Fruit fly (Drosophila melanogaster) whole organism, embryonic: ENCODE data around the gene lectin-37Db.

Experiments used
- Asciz ChIP-seq: fragments of 200-800 bp; sonication (Bioruptor generic); optimal IDR thresholded peaks from 2 replicates; lab custom pipeline; 2017; ENCODE audit warnings: missing biosample characterization, mild to moderate bottlenecking, missing genetic modification characterization, missing genetic modification reagents
- Atf6 ChIP-seq: fragments of 200-800 bp; sonication (Bioruptor generic); IDR thresholded peaks from 2 replicates; pipeline ENCODE4 v1.3.6; 2022; ENCODE audit warnings: missing biosample characterization, missing genetic modification characterization
- CG11504 ChIP-seq: fragments of 200-800 bp; sonication (Bioruptor generic); optimal IDR thresholded peaks from 3 replicates; lab custom pipeline; 2019; ENCODE audit warnings: missing biosample characterization, mild to moderate bottlenecking, missing genetic modification characterization, moderate library complexity
- CG11696 ChIP-seq: fragments of 200-800 bp; sonication (Bioruptor generic); IDR thresholded peaks from 2 replicates; pipeline ENCODE4 v1.3.6; 2022; ENCODE audit warnings: missing biosample characterization, missing genetic modification characterization
- CG13123 ChIP-seq: fragments of 200-800 bp; sonication (Bioruptor generic); optimal IDR thresholded peaks from 2 replicates; lab custom pipeline; 2016; ENCODE audit warnings: missing biosample characterization, missing genetic modification characterization
- CG13424 ChIP-seq: fragments of 200-800 bp; sonication (Bioruptor generic); optimal IDR thresholded peaks from 2 replicates; lab custom pipeline; 2019; ENCODE audit warnings: missing biosample characterization, mild to moderate bottlenecking, missing genetic modification characterization, moderate library complexity
- CG15269 ChIP-seq: fragments of 200-800 bp; sonication (Bioruptor generic); optimal IDR thresholded peaks from 2 replicates; lab custom pipeline; 2018; ENCODE audit warnings: missing biosample characterization, mild to moderate bottlenecking, missing genetic modification characterization, moderate library complexity
- CG15601 ChIP-seq: fragments of 200-800 bp; sonication (Bioruptor generic); optimal IDR thresholded peaks from 3 replicates; lab custom pipeline; 2019; ENCODE audit warnings: missing biosample characterization, mild to moderate bottlenecking, missing genetic modification characterization, moderate library complexity
- CG16863 ChIP-seq: fragments of 200-800 bp; sonication (Bioruptor generic); optimal IDR thresholded peaks from 3 replicates; lab custom pipeline; 2016; ENCODE audit warnings: missing biosample characterization, missing genetic modification characterization
- CG17359 ChIP-seq: fragments of 200-800 bp; sonication (Bioruptor generic); optimal IDR thresholded peaks from 3 replicates; lab custom pipeline; 2018; ENCODE audit warnings: missing biosample characterization, mild to moderate bottlenecking, missing genetic modification characterization, moderate library complexity
- CG1792 ChIP-seq: fragments of 200-800 bp; sonication (Bioruptor generic); optimal IDR thresholded peaks from 2 replicates; lab custom pipeline; 2016; ENCODE audit warnings: missing biosample characterization, missing genetic modification characterization
- CG18011 ChIP-seq: fragments of 200-800 bp; sonication (Bioruptor generic); optimal IDR thresholded peaks from 2 replicates; lab custom pipeline; 2017; ENCODE audit warnings: missing biosample characterization, missing genetic modification characterization, mild to moderate bottlenecking, moderate library complexity, missing genotype
- CG2120 ChIP-seq: fragments of 200-800 bp; sonication (Bioruptor generic); optimal IDR thresholded peaks from 3 replicates; lab custom pipeline; 2016; ENCODE audit warnings: missing biosample characterization, missing genetic modification characterization
- CG33213 ChIP-seq: fragments of 200-800 bp; sonication (Bioruptor generic); optimal IDR thresholded peaks from 3 replicates; lab custom pipeline; 2016; ENCODE audit warnings: missing biosample characterization, missing genetic modification characterization
- CG34376 ChIP-seq: fragments of 200-800 bp; sonication (Bioruptor generic); optimal IDR thresholded peaks from 2 replicates; lab custom pipeline; 2018; ENCODE audit warnings: missing biosample characterization, mild to moderate bottlenecking, missing genetic modification characterization
- CG3726 ChIP-seq: fragments of 200-800 bp; sonication (Bioruptor generic); IDR thresholded peaks from 3 replicates; pipeline ENCODE4, ENCODE4 v1.3.6; 2022; ENCODE audit warnings: missing biosample characterization, missing genetic modification characterization
- CG4328 ChIP-seq: fragments of 200-800 bp; sonication (Bioruptor generic); optimal IDR thresholded peaks from 3 replicates; lab custom pipeline; 2017; ENCODE audit warnings: missing biosample characterization, missing genetic modification reagents, missing genetic modification characterization
- CG7556 ChIP-seq: fragments of 200-800 bp; sonication (Bioruptor generic); optimal IDR thresholded peaks from 2 replicates; lab custom pipeline; 2017; ENCODE audit warnings: missing biosample characterization, mild to moderate bottlenecking, missing genetic modification characterization
- CG7745 ChIP-seq: fragments of 200-800 bp; sonication (Bioruptor generic); optimal IDR thresholded peaks from 2 replicates; lab custom pipeline; 2018; ENCODE audit warnings: missing biosample characterization, mild to moderate bottlenecking, missing genetic modification characterization, moderate library complexity
- CG8388 ChIP-seq: fragments of 200-800 bp; sonication (Bioruptor generic); optimal IDR thresholded peaks from 2 replicates; lab custom pipeline; 2019; ENCODE audit warnings: missing biosample characterization, mild to moderate bottlenecking, missing genetic modification characterization, moderate library complexity
- CG8478 ChIP-seq: fragments of >200 bp; optimal IDR thresholded peaks from 2 replicates; lab custom pipeline; 2018
- CG9215 ChIP-seq: fragments of 200-800 bp; sonication (Bioruptor generic); IDR thresholded peaks from 2 replicates; pipeline ENCODE4 v1.3.6; 2022; ENCODE audit warnings: missing biosample characterization, missing genetic modification characterization
- CkIIα-i1 ChIP-seq: fragments of 200-800 bp; sonication (Bioruptor generic); IDR thresholded peaks from 2 replicates; pipeline ENCODE4 v1.3.6; 2022; ENCODE audit warnings: missing biosample characterization, missing genetic modification characterization
- ERR ChIP-seq: fragments of 200-800 bp; sonication (Bioruptor generic); optimal IDR thresholded peaks from 2 replicates; lab custom pipeline; 2016; ENCODE audit warnings: missing biosample characterization, missing genetic modification characterization
- Fer2 ChIP-seq: fragments of 200-800 bp; sonication (Bioruptor generic); optimal IDR thresholded peaks from 2 replicates; lab custom pipeline; 2018; ENCODE audit warnings: missing biosample characterization, mild to moderate bottlenecking, missing genetic modification characterization, moderate library complexity
- GATAe ChIP-seq: fragments of 200-800 bp; sonication (Bioruptor generic); conservative IDR thresholded peaks from 2 replicates; pipeline ENCODE4 v1.3.6; 2022; ENCODE audit warnings: missing biosample characterization, missing genetic modification characterization
- Gug ChIP-seq: fragments of 200-800 bp; sonication (Bioruptor generic); IDR thresholded peaks from 4 replicates; pipeline ENCODE4 v1.3.6; 2022; ENCODE audit warnings: missing biosample characterization, missing genetic modification characterization
- Hmx ChIP-seq: fragments of 200-800 bp; sonication (Bioruptor generic); optimal IDR thresholded peaks from 2 replicates; lab custom pipeline; 2016; ENCODE audit warnings: missing biosample characterization, missing genetic modification characterization
- Hr78 ChIP-seq, 2 experiments: fragments of 200-800 bp in 1 of 2; fragments of >200 bp in 1 of 2; sonication (Bioruptor generic) in 1 of 2; optimal IDR thresholded peaks; 2 replicates each; lab custom pipeline; 2017 to 2019; ENCODE audit warnings: missing biosample characterization in 2 of 2, missing genetic modification characterization in 2 of 2, mild to moderate bottlenecking in 1 of 2, moderate library complexity in 1 of 2
- Hsf ChIP-seq: fragments of 200-800 bp; sonication (Bioruptor generic); optimal IDR thresholded peaks from 3 replicates; lab custom pipeline; 2016; ENCODE audit warnings: missing biosample characterization, missing genetic modification characterization
- Lpt ChIP-seq: fragments of >200 bp; optimal IDR thresholded peaks from 2 replicates; lab custom pipeline; 2018; ENCODE audit warnings: missing biosample characterization, missing genetic modification characterization
- Mes4 ChIP-seq: fragments of 200-800 bp; sonication (Bioruptor generic); optimal IDR thresholded peaks from 2 replicates; lab custom pipeline; 2016; ENCODE audit warnings: missing biosample characterization, missing genetic modification characterization
- Myb ChIP-seq: fragments of 200-800 bp; sonication (Bioruptor generic); optimal IDR thresholded peaks from 2 replicates; lab custom pipeline; 2016; ENCODE audit warnings: missing biosample characterization, missing genetic modification characterization
- Neu2 ChIP-seq: fragments of 200-800 bp; sonication (Bioruptor generic); optimal IDR thresholded peaks from 3 replicates; lab custom pipeline; 2016; ENCODE audit warnings: missing biosample characterization, missing genetic modification characterization, borderline replicate concordance
- Sin3A ChIP-seq: fragments of >200 bp; optimal IDR thresholded peaks from 2 replicates; lab custom pipeline; 2018
- Sox100B ChIP-seq: fragments of 200-800 bp; sonication (Bioruptor generic); optimal IDR thresholded peaks from 3 replicates; lab custom pipeline; 2018; ENCODE audit warnings: missing biosample characterization, mild to moderate bottlenecking, missing genetic modification characterization
- Stat92E ChIP-seq, 3 experiments: fragments of >200 bp in 2 of 3; fragments of 200-800 bp in 1 of 3; sonication (Bioruptor generic) in 1 of 3; optimal IDR thresholded peaks; 2 replicates each; lab custom pipeline; 2017 to 2019; ENCODE audit warnings: missing biosample characterization in 3 of 3, missing genetic modification characterization in 3 of 3, mild to moderate bottlenecking in 1 of 3, moderate library complexity in 1 of 3
- bigmax ChIP-seq: fragments of 200-800 bp; sonication (Bioruptor generic); optimal IDR thresholded peaks from 2 replicates; lab custom pipeline; 2018; ENCODE audit warnings: missing biosample characterization, mild to moderate bottlenecking, missing genetic modification characterization
- chm ChIP-seq: fragments of 200-800 bp; sonication (Bioruptor generic); IDR thresholded peaks from 2 replicates; pipeline ENCODE4 v1.3.6; 2022; ENCODE audit warnings: missing biosample characterization, missing genetic modification characterization
- dati ChIP-seq: fragments of 200-800 bp; sonication (Bioruptor generic); IDR thresholded peaks from 2 replicates; pipeline ENCODE4 v1.3.6; 2022; ENCODE audit warnings: missing biosample characterization, missing genetic modification characterization
- dimm ChIP-seq: fragments of 200-800 bp; sonication (Bioruptor generic); IDR thresholded peaks from 2 replicates; pipeline ENCODE4 v1.3.6; 2022; ENCODE audit warnings: missing biosample characterization, missing genetic modification characterization
- dmrt11E ChIP-seq: fragments of 200-800 bp; sonication (Bioruptor generic); optimal IDR thresholded peaks from 3 replicates; lab custom pipeline; 2018; ENCODE audit warnings: missing biosample characterization, mild to moderate bottlenecking, missing genetic modification characterization, moderate library complexity
- dmrt99B ChIP-seq: fragments of 200-800 bp; sonication (Bioruptor generic); optimal IDR thresholded peaks from 2 replicates; lab custom pipeline; 2018; ENCODE audit warnings: missing biosample characterization, mild to moderate bottlenecking, missing genetic modification characterization, moderate library complexity
- ewg ChIP-seq: fragments of 200-800 bp; sonication (Bioruptor generic); optimal IDR thresholded peaks from 3 replicates; lab custom pipeline; 2017; ENCODE audit warnings: mild to moderate bottlenecking, missing biosample characterization, missing genetic modification reagents, missing genetic modification characterization
- exex ChIP-seq: fragments of 200-800 bp; sonication (Bioruptor generic); optimal IDR thresholded peaks from 4 replicates; lab custom pipeline; 2018; ENCODE audit warnings: missing biosample characterization, mild to moderate bottlenecking, missing genetic modification characterization, moderate library complexity
- ftz-f1 ChIP-seq: fragments of 200-800 bp; sonication (Bioruptor generic); optimal IDR thresholded peaks from 2 replicates; lab custom pipeline; 2016; ENCODE audit warnings: missing biosample characterization, missing genetic modification characterization
- gcm2 ChIP-seq: fragments of 200-800 bp; sonication (Bioruptor generic); optimal IDR thresholded peaks from 2 replicates; lab custom pipeline; 2016; ENCODE audit warnings: missing biosample characterization, missing genetic modification characterization
- mld ChIP-seq: fragments of 200-800 bp; sonication (Bioruptor generic); IDR thresholded peaks from 3 replicates; pipeline ENCODE4 v1.3.6; 2022; ENCODE audit warnings: missing biosample characterization, missing genetic modification characterization; ENCODE audit not compliant: partially characterized antibody
- p53 ChIP-seq: fragments of 200-800 bp; sonication (Bioruptor generic); optimal IDR thresholded peaks from 2 replicates; lab custom pipeline; 2016; ENCODE audit warnings: missing biosample characterization, missing genetic modification characterization
- tap ChIP-seq: fragments of 200-800 bp; optimal IDR thresholded peaks from 3 replicates; lab custom pipeline; 2019; ENCODE audit warnings: missing biosample characterization, mild to moderate bottlenecking, missing genetic modification characterization, moderate library complexity
- tx ChIP-seq: fragments of 200-800 bp; sonication (Bioruptor generic); optimal IDR thresholded peaks from 2 replicates; lab custom pipeline; 2016; ENCODE audit warnings: missing biosample characterization, missing genetic modification characterization
- zfh2 ChIP-seq: fragments of 200-800 bp; sonication (Bioruptor generic); optimal IDR thresholded peaks from 2 replicates; lab custom pipeline; 2016; ENCODE audit warnings: missing biosample characterization, missing genetic modification characterization

The lectin-37Db gene

dm6 chr2L:19421573-19421972, 2.7 kb downstream of the lectin-37Db start (continued):
- TF ChIP-seq exex (peak; percentile 61), Neu2 (GFP tag; lab: Kevin White, UChicago) (no peak), CG3726 (GFP tag; lab: Robert Waterston, UW) (no peak), dati (GFP tag; lab: Robert Waterston, UW) (no peak), CG13123 (GFP tag; lab: Kevin White, UChicago) (no peak), ewg (no peak), CG34376 (peak; percentile 37), Sin3A (lab: Kevin White, UChicago) (no peak), dmrt99B (no peak), gcm2 (GFP tag; lab: Kevin White, UChicago) (no peak), zfh2 (no peak), Hsf (no peak), CG7556 (no peak), Asciz (GFP tag; lab: Kevin White, UChicago) (no peak), Lpt (GFP tag; lab: Kevin White, UChicago) (no peak), CG17359 (no peak), CG15269 (no peak), dimm (GFP tag; lab: Robert Waterston, UW) (no peak), Gug (GFP tag; lab: Robert Waterston, UW) (no peak), CG13424 (tag; lab: Kevin White, UChicago) (no peak), CG9215 (no peak), CG8388 (GFP tag; lab: Kevin White, UChicago) (no peak), CG15601 (tag; lab: Kevin White, UChicago) (no peak), CG2120 (GFP tag; lab: Kevin White, UChicago) (no peak), ftz-f1 (GFP tag; lab: Kevin White, UChicago) (peak; percentile 40), CG4328 (GFP tag; lab: Kevin White, UChicago) (peak; percentile 28), CG16863 (GFP tag; lab: Kevin White, UChicago) (no peak), chm (no peak), Myb (GFP tag; lab: Kevin White, UChicago) (no peak), Stat92E (GFP tag; optimal IDR thresholded peaks at IDR 0.05; lab: Kevin White, UChicago) (no peak), CG11504 (tag; lab: Kevin White, UChicago) (no peak), CG18011 (GFP tag; lab: Kevin White, UChicago) (no peak), CG33213 (no peak), Sox100B (no peak), CG7745 (no peak), CG1792 (GFP tag; lab: Kevin White, UChicago) (no peak), bigmax (no peak), GATAe (GFP tag; lab: Robert Waterston, UW) (peak; percentile 62), CG8478 (no peak), CkIIα-i1 (GFP tag; lab: Robert Waterston, UW) (no peak), p53 (no peak), dmrt11E (tag; lab: Kevin White, UChicago) (no peak), Mes4 (GFP tag; lab: Kevin White, UChicago) (no peak), Atf6 (GFP tag; lab: Robert Waterston, UW) (no peak), Hmx (no peak), CG11696 (GFP tag; lab: Robert Waterston, UW) (no peak), tx (GFP tag; lab: Kevin White, UChicago) (no peak), mld (GFP tag; lab: Robert Waterston, UW) (no peak), Fer2 (no peak), ERR (no peak), Hr78 (GFP tag; optimal IDR thresholded peaks at IDR 0.05; lab: Kevin White, UChicago) (peak in 1 of 2 experiments; percentile 18), tap (no peak)
